Fruit fly (Drosophila melanogaster) Kc167 (cell line): ENCODE data around the gene CG33643.

Source experiments
- Myc ChIP-seq: fragments of >200 bp; optimal IDR thresholded peaks from 2 replicates; lab custom pipeline; 2017; ENCODE audit warnings: missing external identifiers
- Sin3A ChIP-seq: fragments of >200 bp; optimal IDR thresholded peaks from 2 replicates; lab custom pipeline; 2018; ENCODE audit warnings: missing external identifiers
- h ChIP-seq: fragments of >200 bp; optimal IDR thresholded peaks from 3 replicates; lab custom pipeline; 2018; ENCODE audit warnings: missing external identifiers
- insv ChIP-seq: fragments of >200 bp; optimal IDR thresholded peaks from 3 replicates; lab custom pipeline; 2018; ENCODE audit warnings: missing external identifiers
- psq ChIP-seq: fragments of >200 bp; optimal IDR thresholded peaks from 2 replicates; lab custom pipeline; 2017; ENCODE audit warnings: missing external identifiers
- ttk ChIP-seq: sonication (Bioruptor generic); optimal IDR thresholded peaks from 2 replicates; lab custom pipeline; 2017; ENCODE audit warnings: missing external identifiers

The CG33643 gene

DNA sequence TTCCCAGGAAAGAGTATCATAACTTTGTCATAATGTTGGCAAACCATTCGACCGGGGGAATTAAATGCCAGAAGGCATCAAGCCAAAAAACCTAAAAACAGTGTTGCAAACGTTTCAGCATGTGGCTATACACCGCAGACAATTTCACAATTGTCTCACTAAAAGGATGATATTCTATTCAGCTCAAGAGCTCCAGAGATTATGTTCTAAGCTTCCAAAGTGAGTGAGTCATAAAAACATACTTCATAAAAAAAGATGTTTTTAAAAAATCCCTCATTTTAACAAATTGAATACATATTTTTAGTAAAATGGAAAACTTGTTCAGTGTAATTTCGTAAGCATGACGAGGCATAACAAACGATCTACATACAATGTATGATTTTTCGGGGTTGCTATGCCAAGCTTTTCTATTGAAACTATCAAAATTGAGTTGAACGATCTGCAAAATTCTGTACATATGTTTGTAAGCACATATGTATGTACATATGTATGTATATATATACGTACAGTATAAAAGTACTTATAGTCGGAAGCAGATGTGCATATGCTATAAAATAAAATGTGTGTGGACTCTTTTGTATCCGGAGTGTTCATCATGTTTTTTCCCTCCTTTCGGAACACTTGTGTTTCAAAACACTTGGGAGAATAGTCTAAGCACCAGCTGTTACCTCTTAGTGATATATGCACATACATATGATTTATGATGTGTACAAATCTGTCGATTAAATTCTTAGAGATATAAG lies 15.8 kb upstream of the CG33643 start:
- no peak for TF ChIP-seq Myc
- no peak for TF ChIP-seq ttk (lab: Kevin White, UChicago)
- TF ChIP-seq insv (lab: Kevin White, UChicago), result no peak
- no peak for TF ChIP-seq h (lab: Kevin White, UChicago)
- TF ChIP-seq Sin3A (lab: Kevin White, UChicago), result no peak
- TF ChIP-seq psq (lab: Kevin White, UChicago), result no peak

DNA sequence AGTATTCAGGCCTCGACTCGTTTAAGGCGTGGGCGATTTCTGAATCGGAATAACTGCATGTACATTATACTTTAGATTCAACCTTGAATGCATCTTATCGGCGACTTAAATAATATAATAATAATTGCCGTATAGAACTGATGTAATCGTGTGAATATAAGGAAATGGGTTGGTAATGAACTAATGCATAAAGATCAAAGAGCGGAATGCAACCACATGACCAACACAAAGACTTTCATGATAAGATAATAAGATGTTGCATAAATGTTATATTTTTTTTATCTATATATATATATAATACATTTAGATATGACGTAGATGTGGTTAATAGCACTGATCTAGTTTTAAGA lies 15.2 kb upstream of the CG33643 start:
- no peak for TF ChIP-seq Sin3A (lab: Kevin White, UChicago)
- no peak for TF ChIP-seq psq (lab: Kevin White, UChicago)
- TF ChIP-seq h (lab: Kevin White, UChicago), result no peak
- TF ChIP-seq Myc, result no peak
- no peak for TF ChIP-seq ttk (lab: Kevin White, UChicago)
- no peak for TF ChIP-seq insv (lab: Kevin White, UChicago)

DNA sequence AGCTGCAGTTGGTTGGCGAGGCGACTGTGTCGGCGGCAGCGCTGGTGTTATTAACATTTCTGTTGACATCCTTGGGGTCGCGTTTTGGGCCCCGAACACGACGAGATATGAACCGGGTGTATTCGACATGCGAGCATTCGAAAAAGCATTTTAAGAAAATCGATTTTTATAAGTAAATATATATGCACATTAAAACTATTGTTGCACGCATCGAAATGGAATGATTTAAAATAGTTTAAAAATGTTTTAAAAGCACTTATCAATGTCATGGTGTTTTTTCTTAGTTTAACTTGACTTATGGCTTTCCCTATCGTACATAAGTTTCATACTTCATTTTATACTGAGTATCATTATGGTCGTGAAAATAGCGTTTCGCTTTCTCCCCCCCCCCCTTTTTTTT lies 9.1 kb upstream of the CG33643 start:
- TF ChIP-seq psq (lab: Kevin White, UChicago), result no peak
- no peak for TF ChIP-seq Sin3A (lab: Kevin White, UChicago)
- TF ChIP-seq h (lab: Kevin White, UChicago), result no peak
- TF ChIP-seq insv (lab: Kevin White, UChicago), result no peak
- no peak for TF ChIP-seq ttk (lab: Kevin White, UChicago)
- no peak for TF ChIP-seq Myc

DNA sequence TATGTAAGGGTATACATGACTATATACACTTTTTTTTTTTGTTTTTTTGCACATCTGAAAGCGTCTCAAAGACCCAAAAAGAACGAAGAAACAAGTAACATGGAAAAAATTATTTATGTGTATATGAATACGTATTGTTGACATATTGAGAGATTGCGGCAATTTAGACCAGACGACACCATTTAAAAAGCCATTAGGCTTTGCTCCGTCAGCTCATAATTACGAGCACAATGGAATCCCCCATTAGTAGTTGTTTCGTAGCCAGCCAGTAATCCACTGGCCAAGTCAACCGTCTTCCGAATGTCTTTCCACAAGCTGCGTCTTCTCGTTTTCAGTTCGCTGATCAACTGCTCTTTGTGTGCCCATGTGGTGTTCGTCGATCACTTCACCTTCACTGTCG lies 3.3 kb upstream of the CG33643 start, which contains the start of gene CG33640:
CG33640 (plus strand) TSS at position 301 of the 400 bp plus-strand sequence.
- TF ChIP-seq h (lab: Kevin White, UChicago) (no peak), psq (lab: Kevin White, UChicago) (no peak), Sin3A (lab: Kevin White, UChicago) (no peak), Myc (no peak), ttk (lab: Kevin White, UChicago) (no peak)

DNA sequence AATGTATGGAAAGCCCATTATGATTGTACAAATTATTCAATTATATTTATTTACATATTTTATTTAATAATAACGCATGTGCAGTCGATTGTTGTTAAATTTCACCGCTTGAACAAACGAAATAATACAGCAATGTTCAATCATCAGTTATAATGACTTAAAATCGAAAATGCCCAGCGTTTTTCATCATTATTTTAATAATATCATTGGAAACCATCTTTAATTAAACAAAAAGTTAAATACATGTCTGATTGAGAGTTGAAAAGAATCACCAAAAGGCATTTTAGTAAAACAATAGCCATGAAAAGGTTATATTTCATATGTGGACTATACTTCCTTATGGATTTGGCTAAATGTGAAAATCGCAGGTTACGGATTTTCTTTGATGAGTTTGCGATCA lies 2.1 kb upstream of the CG33643 start, which contains the start of gene CG33641:
CG33641 (plus strand) TSS at position 301 of the 400 bp plus-strand sequence.
- TF ChIP-seq psq (lab: Kevin White, UChicago) (no peak), insv (lab: Kevin White, UChicago) (no peak), Myc (no peak), h (lab: Kevin White, UChicago) (no peak), Sin3A (lab: Kevin White, UChicago) (no peak), ttk (lab: Kevin White, UChicago) (no peak)

DNA sequence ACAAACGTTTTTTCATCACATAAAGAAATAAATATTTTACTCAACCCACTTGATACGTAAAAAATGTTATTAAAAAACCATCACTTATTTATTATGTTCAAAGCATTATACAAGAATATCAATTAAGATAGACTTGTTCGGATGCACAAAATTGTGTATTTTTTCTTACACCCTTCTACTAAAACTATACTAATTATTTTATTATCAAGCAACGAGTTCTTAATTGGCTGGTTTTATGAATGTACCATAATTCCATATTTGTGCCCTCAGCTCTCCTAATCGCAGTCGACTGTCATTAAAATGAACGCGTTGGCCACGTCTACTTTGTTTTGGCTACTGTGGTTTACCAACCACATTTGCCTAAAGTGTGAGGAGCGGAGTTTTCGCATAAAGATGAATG lies 1.2 kb upstream of the CG33643 start, which contains the start of gene CG33642:
CG33642 (plus strand) TSS at position 301 of the 400 bp plus-strand sequence.
- TF ChIP-seq Myc (no peak), h (lab: Kevin White, UChicago) (no peak), ttk (lab: Kevin White, UChicago) (no peak), Sin3A (lab: Kevin White, UChicago) (no peak), insv (lab: Kevin White, UChicago) (no peak), psq (lab: Kevin White, UChicago) (no peak)

DNA sequence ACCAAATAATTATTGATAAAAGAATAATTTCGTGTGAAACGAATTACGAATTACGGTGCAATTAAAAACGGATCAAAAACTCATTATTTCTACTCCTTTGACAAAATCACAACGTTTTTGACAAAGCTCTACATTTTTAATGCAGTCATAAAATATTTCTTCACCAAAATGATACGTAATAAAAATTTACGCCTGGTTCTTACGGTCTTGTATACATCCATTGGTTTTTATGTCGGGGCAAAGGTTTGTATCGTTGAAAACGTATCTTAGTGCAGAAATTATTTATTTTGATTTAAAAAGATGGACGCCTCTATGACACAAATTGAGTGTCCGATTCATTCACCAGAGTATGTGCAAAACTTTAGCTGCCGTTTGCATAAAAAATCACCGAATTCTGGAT lies 911 bp downstream of the CG33643 start, which contains the start of gene CG33644:
CG33644 (plus strand) TSS at position 301 of the 400 bp plus-strand sequence.
- TF ChIP-seq insv (lab: Kevin White, UChicago), result no peak
- TF ChIP-seq Sin3A (lab: Kevin White, UChicago), result no peak
- TF ChIP-seq ttk (lab: Kevin White, UChicago), result no peak
- TF ChIP-seq h (lab: Kevin White, UChicago), result no peak
- TF ChIP-seq psq (lab: Kevin White, UChicago), result no peak
- no peak for TF ChIP-seq Myc

DNA sequence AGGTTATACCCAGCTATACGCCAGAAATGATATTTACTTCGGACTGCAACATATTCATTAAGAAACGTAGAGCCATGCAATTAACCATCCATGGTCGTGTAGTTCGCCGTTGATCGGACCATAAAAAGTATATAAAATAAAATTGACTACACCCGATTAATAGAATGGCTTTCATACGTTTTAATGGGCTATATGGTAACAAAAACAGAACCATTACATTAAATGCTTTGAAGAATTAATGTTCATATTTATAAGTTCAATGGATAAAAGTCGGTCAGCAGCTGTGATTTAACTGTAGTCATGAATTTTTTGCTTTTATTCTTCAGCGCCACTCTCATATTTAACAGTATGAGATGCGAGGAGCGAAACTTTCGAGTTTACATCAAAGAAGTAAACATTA lies 1.6 kb downstream of the CG33643 start, which contains the start of gene CG33645:
CG33645 (plus strand) TSS at position 301 of the 400 bp plus-strand sequence.
- no peak for TF ChIP-seq h (lab: Kevin White, UChicago)

DNA sequence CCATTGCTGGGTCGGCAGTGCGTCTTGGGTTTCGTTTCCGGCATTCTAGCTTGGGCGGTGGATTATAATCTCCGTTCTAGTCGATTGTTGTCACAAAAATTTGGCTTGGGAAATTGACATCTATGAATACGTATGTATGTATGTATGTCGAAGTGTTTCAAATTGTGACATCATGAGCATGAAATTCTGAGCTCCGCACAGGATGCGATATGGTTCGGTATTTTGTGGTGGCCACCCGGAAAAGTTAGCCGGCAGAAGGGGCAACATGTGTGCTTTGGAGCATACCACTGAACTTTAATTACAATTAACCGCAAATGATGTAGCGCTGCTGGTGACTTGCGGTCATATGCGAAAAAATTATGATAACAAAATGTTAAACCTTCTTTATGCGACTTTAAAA lies 4.8 kb downstream of the CG33643 start, which contains the start of gene CG15638:
CG15638 (minus strand) TSS at position 101 of the 400 bp plus-strand sequence.
- TF ChIP-seq Sin3A (lab: Kevin White, UChicago) (no peak), ttk (lab: Kevin White, UChicago) (no peak), Myc (no peak), psq (lab: Kevin White, UChicago) (no peak), insv (lab: Kevin White, UChicago) (no peak), h (lab: Kevin White, UChicago) (no peak)

DNA sequence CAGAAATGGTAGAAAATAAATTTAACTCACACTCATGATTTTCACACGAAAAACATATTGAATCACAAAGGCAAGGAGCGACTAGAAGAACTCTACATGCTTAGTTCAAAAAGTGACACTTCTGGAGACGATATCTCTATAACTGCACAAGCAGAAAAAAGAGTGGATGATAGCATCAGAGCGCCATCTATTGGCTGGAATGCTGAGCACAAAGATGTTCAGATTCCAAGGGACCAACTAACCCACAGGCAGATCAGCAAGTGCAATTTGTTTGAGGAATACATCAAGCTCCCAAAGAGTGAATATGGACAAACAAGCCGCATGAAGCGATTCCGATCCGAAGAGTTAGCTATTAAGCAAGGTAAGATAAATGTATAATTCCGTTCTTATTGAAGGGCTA lies 9.8 kb downstream of the CG33643 start, which contains the start of gene CG16852:
CG16852 (plus strand) TSS at position 48 of the 400 bp plus-strand sequence.
- TF ChIP-seq insv (lab: Kevin White, UChicago) (no peak), Sin3A (lab: Kevin White, UChicago) (no peak), Myc (no peak), ttk (lab: Kevin White, UChicago) (no peak), h (lab: Kevin White, UChicago) (no peak), psq (lab: Kevin White, UChicago) (no peak)

DNA sequence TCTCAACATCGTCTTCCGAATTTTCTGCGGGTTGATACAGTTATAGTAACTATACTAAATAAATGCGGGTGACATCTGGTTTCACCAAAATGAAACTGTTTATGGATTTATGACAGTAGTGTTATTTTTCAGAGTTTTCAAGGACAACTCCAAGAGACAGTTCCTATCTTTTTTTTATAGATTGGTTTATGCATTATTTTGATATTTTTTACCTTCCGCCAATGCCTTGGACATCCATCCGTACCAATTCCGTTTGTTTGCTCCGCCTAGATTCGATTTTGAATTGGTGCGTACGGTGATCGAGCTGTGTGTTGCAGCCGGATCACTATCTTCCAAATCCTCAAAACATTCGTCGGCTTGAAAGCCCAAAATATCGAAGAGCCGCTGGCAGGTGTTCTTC lies 11.1 kb downstream of the CG33643 start, which contains the start of gene CG16853:
CG16853 (plus strand) TSS at position 301 of the 400 bp plus-strand sequence.
- TF ChIP-seq psq (lab: Kevin White, UChicago), result no peak
- TF ChIP-seq h (lab: Kevin White, UChicago), result no peak
- TF ChIP-seq insv (lab: Kevin White, UChicago), result no peak
- no peak for TF ChIP-seq ttk (lab: Kevin White, UChicago)
- no peak for TF ChIP-seq Sin3A (lab: Kevin White, UChicago)
- no peak for TF ChIP-seq Myc

DNA sequence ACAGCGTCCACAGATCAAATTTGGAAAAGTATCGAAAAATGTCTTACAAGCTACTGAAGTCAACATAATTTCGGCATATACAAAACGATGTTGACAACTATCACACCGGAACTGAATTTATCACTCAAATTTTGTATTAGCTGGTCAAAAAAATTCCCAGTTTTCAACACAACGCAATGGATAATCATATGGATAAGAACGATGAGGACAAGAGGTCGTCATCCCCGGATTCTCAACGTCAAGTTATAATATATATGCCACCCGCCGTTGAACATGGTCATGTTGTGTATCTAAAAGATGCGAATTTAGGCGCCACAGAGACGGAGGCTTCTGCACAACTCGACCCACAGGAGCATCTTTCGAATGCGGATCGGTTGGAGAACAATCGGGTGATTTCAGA lies 11.6 kb downstream of the CG33643 start, which contains the start of gene CG9263:
CG9263 (minus strand) TSS at position 101 of the 400 bp plus-strand sequence.
- TF ChIP-seq insv (lab: Kevin White, UChicago) (no peak), Sin3A (lab: Kevin White, UChicago) (no peak), ttk (lab: Kevin White, UChicago) (no peak), psq (lab: Kevin White, UChicago) (no peak), h (lab: Kevin White, UChicago) (no peak), Myc (no peak)
